Worm (Caenorhabditis elegans): Measurements from ENCODE around the gene ZC155.2.

ZC155.2 gene

DNA sequence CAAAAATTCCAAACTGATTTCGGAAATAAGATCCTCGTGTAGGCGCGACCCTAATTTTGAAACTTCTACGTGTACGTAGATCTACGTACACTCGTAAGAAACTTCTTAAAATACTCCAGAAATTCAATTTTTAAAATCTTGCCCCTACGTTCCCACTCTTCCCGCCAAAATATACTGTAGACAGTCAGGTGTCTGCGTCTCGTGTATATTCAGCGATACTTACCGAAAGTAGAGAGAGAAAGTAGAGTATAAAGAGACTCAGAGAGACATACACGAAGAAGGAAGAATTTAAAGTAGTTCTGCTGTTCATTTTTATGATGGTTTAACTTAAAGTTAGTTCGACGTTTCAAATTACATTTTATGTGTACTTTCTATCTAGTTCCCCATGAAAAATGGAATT, 25.5 kb upstream of the ZC155.2 start:
- TF ChIP-seq M03D4.4 (tag; optimal IDR thresholded peaks at IDR 0.05) (no peak), lsy-2 (tag; optimal IDR thresholded peaks at IDR 0.05) (peak; percentile 42)

DNA sequence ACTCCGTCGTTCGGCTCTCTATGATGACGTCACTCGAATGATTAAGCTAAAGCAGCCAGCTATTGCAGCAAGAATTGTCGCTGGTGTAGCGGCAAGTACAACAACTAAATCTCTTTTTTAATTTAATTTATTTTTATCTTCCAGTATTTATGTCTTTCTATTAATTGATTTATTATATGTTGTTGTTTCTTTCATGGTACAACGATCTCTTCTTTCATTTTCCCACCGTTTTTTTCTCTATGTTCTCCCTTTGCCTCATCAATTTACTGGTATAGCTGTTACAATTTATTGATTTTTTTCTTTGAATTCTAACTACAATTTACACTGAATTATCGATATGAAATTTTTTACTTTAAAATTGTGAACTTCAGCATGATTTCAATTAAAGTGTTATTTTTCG, 23.1 kb upstream of the ZC155.2 start, which contains the start of gene moc-6:
moc-6 (plus strand) TSS at position 301 of the 400 bp plus-strand sequence.
- TF ChIP-seq snpc-4 (tag; optimal IDR thresholded peaks at IDR 0.05) (no peak), lin-13 (tag; optimal IDR thresholded peaks at IDR 0.05) (no peak), mep-1 (tag; optimal IDR thresholded peaks at IDR 0.05) (no peak), nhr-28 (tag; optimal IDR thresholded peaks at IDR 0.05) (no peak), sem-2 (GFP tag; optimal IDR thresholded peaks at IDR 0.05) (no peak), elt-3 (tag; optimal IDR thresholded peaks at IDR 0.05) (no peak), ceh-39 (tag; optimal IDR thresholded peaks at IDR 0.05) (no peak), mls-2 (tag; optimal IDR thresholded peaks at IDR 0.05) (no peak), nhr-12 (tag; optimal IDR thresholded peaks at IDR 0.05) (no peak), elt-1 (tag; optimal IDR thresholded peaks at IDR 0.05; ENCODE audit: borderline replicate concordance, insufficient read depth) (no peak), M03D4.4 (tag; optimal IDR thresholded peaks at IDR 0.05) (no peak), pha-4 (tag; optimal IDR thresholded peaks at IDR 0.05) (no peak), bed-3 (GFP tag; optimal IDR thresholded peaks at IDR 0.05) (no peak), ceh-43 (GFP tag; optimal IDR thresholded peaks at IDR 0.05) (no peak), unc-62 (GFP tag; optimal IDR thresholded peaks at IDR 0.05) (no peak)

DNA sequence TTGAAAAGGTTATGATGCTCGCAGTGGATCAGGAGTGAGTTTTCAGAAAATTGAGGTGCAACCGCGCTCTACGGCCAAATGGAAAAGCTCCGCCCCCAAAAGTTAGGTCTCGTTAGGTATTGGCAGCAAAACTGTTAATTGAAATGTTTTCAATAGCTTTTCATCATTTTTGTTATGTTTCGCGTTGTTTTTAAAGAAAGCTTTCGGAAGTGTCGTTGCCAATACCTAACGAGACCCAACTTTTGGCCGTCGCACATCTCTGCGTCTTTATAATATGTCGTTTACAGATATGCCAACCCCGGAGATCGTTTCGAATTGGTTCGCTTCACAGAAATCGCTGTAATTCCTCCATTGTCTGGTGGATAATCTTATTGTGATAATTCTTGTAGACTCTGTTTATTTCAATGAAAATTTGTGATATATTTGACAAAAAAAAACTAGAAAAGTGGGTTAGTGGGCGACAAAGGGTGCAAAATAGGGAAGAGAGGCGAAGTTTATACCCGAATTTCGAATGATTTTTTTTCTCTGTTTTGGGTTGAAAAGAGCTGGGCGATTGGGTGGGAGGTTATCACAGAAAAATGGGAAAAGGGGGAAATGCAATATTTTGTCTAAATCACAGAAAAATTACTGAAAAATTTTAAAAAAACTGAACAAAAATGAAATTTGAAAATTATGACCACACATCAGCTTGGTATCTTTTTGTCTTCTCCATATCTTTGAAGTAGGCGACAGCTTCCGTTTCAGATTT, 22.3 kb upstream of the ZC155.2 start:
- peak; percentile 18 for TF ChIP-seq mep-1 (tag; optimal IDR thresholded peaks at IDR 0.05)
- no peak for TF ChIP-seq flh-1 (GFP tag; optimal IDR thresholded peaks at IDR 0.05)

- TF ChIP-seq cnd-1 (tag; optimal IDR thresholded peaks at IDR 0.05) (no peak), bed-3 (GFP tag; optimal IDR thresholded peaks at IDR 0.05) (no peak), lin-32 (GFP tag; optimal IDR thresholded peaks at IDR 0.05) (no peak), sptf-1 (tag; optimal IDR thresholded peaks at IDR 0.05) (no peak), ceh-39 (tag; optimal IDR thresholded peaks at IDR 0.05) (no peak), ztf-11 (tag; optimal IDR thresholded peaks at IDR 0.05) (no peak), nhr-2 (tag; optimal IDR thresholded peaks at IDR 0.05) (no peak), hlh-1 (tag; optimal IDR thresholded peaks at IDR 0.05) (no peak)
Measured at ce11 chrIII:5199577-5199976, 19.2 kb upstream of the ZC155.2 start, which contains the start of gene emb-8. Gene emb-8 (minus strand): TSS chrIII:5199677.

ce11 chrIII:5200349-5200748, 18.4 kb upstream of the ZC155.2 start:
- TF ChIP-seq sem-2 (GFP tag; optimal IDR thresholded peaks at IDR 0.05): no peak
- TF ChIP-seq nhr-2 (tag; optimal IDR thresholded peaks at IDR 0.05): no peak
- TF ChIP-seq sptf-1 (tag; optimal IDR thresholded peaks at IDR 0.05): no peak
- no peak for TF ChIP-seq mls-2 (tag; optimal IDR thresholded peaks at IDR 0.05)
- no peak for TF ChIP-seq zip-8 (tag; optimal IDR thresholded peaks at IDR 0.05)
- no peak for TF ChIP-seq drap-1 (GFP tag; optimal IDR thresholded peaks at IDR 0.05)
- TF ChIP-seq mep-1 (tag; optimal IDR thresholded peaks at IDR 0.05): no peak
- no peak for TF ChIP-seq nhr-28 (tag; optimal IDR thresholded peaks at IDR 0.05)
- TF ChIP-seq ceh-43 (GFP tag; optimal IDR thresholded peaks at IDR 0.05): no peak
- TF ChIP-seq mab-5 (tag; optimal IDR thresholded peaks at IDR 0.05): no peak
- TF ChIP-seq cnd-1 (tag; optimal IDR thresholded peaks at IDR 0.05): no peak
- no peak for TF ChIP-seq ham-2 (GFP tag; optimal IDR thresholded peaks at IDR 0.05)
- no peak for TF ChIP-seq unc-120 (tag; optimal IDR thresholded peaks at IDR 0.05; ENCODE audit: poor library complexity, severe bottlenecking)
- no peak for TF ChIP-seq ces-1 (GFP tag; optimal IDR thresholded peaks at IDR 0.05)

DNA sequence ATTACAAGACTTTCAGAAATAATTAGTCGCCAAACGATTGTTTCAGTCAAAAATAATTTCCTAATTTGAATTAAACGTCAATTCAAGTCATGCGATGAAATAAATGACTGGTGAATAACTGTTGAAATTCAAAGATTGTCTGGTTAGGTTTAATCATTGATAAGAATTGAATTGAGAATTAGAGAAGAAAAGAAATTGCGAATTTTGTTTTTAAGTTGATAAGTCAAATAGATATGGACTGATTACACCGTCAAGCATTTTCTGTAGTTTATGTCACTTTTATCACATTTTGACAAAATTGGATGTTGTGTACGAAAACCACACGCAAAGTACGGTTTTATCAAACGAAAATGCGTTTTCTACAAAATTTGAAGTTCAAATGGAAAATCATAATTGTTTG, 17.5 kb upstream of the ZC155.2 start:
- no peak for TF ChIP-seq nhr-76 (tag; optimal IDR thresholded peaks at IDR 0.05)
- no peak for TF ChIP-seq elt-3 (tag; optimal IDR thresholded peaks at IDR 0.05)
- TF ChIP-seq lin-13 (tag; optimal IDR thresholded peaks at IDR 0.05): no peak
- no peak for TF ChIP-seq ztf-11 (tag; optimal IDR thresholded peaks at IDR 0.05)
- TF ChIP-seq ham-2 (GFP tag; optimal IDR thresholded peaks at IDR 0.05): no peak
- TF ChIP-seq hlh-1 (tag; optimal IDR thresholded peaks at IDR 0.05): no peak
- TF ChIP-seq flh-1 (GFP tag; optimal IDR thresholded peaks at IDR 0.05): no peak
- TF ChIP-seq zip-8 (tag; optimal IDR thresholded peaks at IDR 0.05): no peak
- no peak for TF ChIP-seq mep-1 (tag; optimal IDR thresholded peaks at IDR 0.05)
- TF ChIP-seq nhr-12 (tag; optimal IDR thresholded peaks at IDR 0.05): no peak
- no peak for TF ChIP-seq lsy-2 (tag; optimal IDR thresholded peaks at IDR 0.05)
- no peak for TF ChIP-seq M03D4.4 (tag; optimal IDR thresholded peaks at IDR 0.05)
- no peak for TF ChIP-seq bed-3 (GFP tag; optimal IDR thresholded peaks at IDR 0.05)
